Worm (Caenorhabditis elegans) whole organism, midembryonic: ENCODE data around the gene idpp-7.

Experiments
- T22C8.4 ChIP-seq: fragments of 200-800 bp; sonication (Bioruptor generic); IDR thresholded peaks from 2 replicates; pipeline ENCODE4 v1.3.6; 2022; ENCODE audit warnings: missing genetic modification characterization, missing compliant biosample characterization
- cog-1 ChIP-seq: sonication (generic microtip); optimal IDR thresholded peaks from 2 replicates; lab custom pipeline; 2016; ENCODE audit warnings: missing genetic modification characterization, missing compliant biosample characterization
- flt-1 ChIP-seq: fragments of 200-800 bp; sonication (Bioruptor generic); IDR thresholded peaks from 2 replicates; pipeline ENCODE4 v1.3.6; 2022; ENCODE audit warnings: missing genetic modification characterization, missing compliant biosample characterization
- med-1 ChIP-seq: sonication (generic microtip); optimal IDR thresholded peaks from 2 replicates; lab custom pipeline; 2017; ENCODE audit warnings: missing genetic modification characterization, mild to moderate bottlenecking, missing compliant biosample characterization, antibody characterized with exemption, missing genetic modification reagents; ENCODE audit not compliant: insufficient read depth
- ref-1 ChIP-seq: fragments of 200-800 bp; sonication (Bioruptor generic); conservative IDR thresholded peaks from 2 replicates; pipeline ENCODE4 v1.3.6; 2022; ENCODE audit warnings: missing genetic modification reagents, missing genetic modification characterization, missing compliant biosample characterization
- tab-1 ChIP-seq: fragments of 200-800 bp; sonication (Bioruptor generic); IDR thresholded peaks from 2 replicates; pipeline ENCODE4 v1.3.6; 2022; ENCODE audit warnings: missing genetic modification characterization, missing compliant biosample characterization
- ztf-23 ChIP-seq: fragments of 200-800 bp; sonication (Bioruptor generic); IDR thresholded peaks from 2 replicates; pipeline ENCODE4 v1.3.6; 2022; ENCODE audit warnings: missing genetic modification reagents, missing genetic modification characterization, missing compliant biosample characterization
- ztf-29 ChIP-seq: fragments of 200-800 bp; sonication (Bioruptor generic); IDR thresholded peaks from 2 replicates; pipeline ENCODE4 v1.3.6; 2022; ENCODE audit warnings: missing genetic modification reagents, missing genetic modification characterization, missing compliant biosample characterization

- no peak for TF ChIP-seq ztf-23 (GFP tag; lab: Robert Waterston, UW)
- TF ChIP-seq ref-1 (GFP tag; lab: Robert Waterston, UW), result no peak
- TF ChIP-seq T22C8.4 (GFP tag; lab: Robert Waterston, UW), result no peak
- no peak for TF ChIP-seq flt-1 (GFP tag; lab: Robert Waterston, UW)
- no peak for TF ChIP-seq tab-1 (GFP tag; lab: Robert Waterston, UW)
- TF ChIP-seq cog-1, result no peak
- no peak for TF ChIP-seq med-1 (GFP tag; lab: Kevin White, UChicago)
- TF ChIP-seq ztf-29 (GFP tag; lab: Robert Waterston, UW), result no peak
Measured at ce11 chrIV:12728162-12728561, 8.4 kb downstream of the idpp-7 start.
